Worm (Caenorhabditis elegans) whole organism, L1 larva: Measurements from ENCODE around the gene cyp-42A1.

ENCODE experiments used
- C04F5.9 ChIP-seq: sonication (generic microtip); optimal IDR thresholded peaks from 2 replicates; lab custom pipeline; 2016; ENCODE audit warnings: missing genetic modification characterization, missing compliant biosample characterization
- F16B12.6 ChIP-seq: fragments of 150-350 bp; optimal IDR thresholded peaks from 2 replicates; lab custom pipeline; 2014; ENCODE audit warnings: missing biosample characterization, missing genetic modification characterization
- aha-1 ChIP-seq: fragments of 150-350 bp; optimal IDR thresholded peaks from 2 replicates; lab custom pipeline; 2014; ENCODE audit warnings: missing biosample characterization, missing genetic modification characterization
- alr-1 ChIP-seq: fragments of 200-800 bp; sonication (Bioruptor generic); optimal IDR thresholded peaks from 2 replicates; lab custom pipeline; 2018; ENCODE audit warnings: borderline replicate concordance, mild to moderate bottlenecking, missing genetic modification characterization, missing compliant biosample characterization
- blmp-1 ChIP-seq: fragments of 150-350 bp; optimal IDR thresholded peaks from 2 replicates; lab custom pipeline; 2014; ENCODE audit warnings: missing biosample characterization, missing genetic modification characterization
- ceh-63 ChIP-seq: fragments of 200-800 bp; sonication (Bioruptor generic); optimal IDR thresholded peaks from 2 replicates; lab custom pipeline; 2018; ENCODE audit warnings: mild to moderate bottlenecking, missing genetic modification characterization, missing compliant biosample characterization
- ceh-8 ChIP-seq: fragments of 200-800 bp; sonication (Bioruptor generic); optimal IDR thresholded peaks from 2 replicates; lab custom pipeline; 2018; ENCODE audit warnings: mild to moderate bottlenecking, missing genetic modification characterization, moderate library complexity, missing compliant biosample characterization
- ceh-82 ChIP-seq, 3 experiments: fragments of 150-350 bp in 1 of 3; sonication (generic microtip) in 2 of 3; optimal IDR thresholded peaks; 2 replicates each; lab custom pipeline; 2014 to 2017; ENCODE audit warnings: missing biosample characterization in 3 of 3, missing genetic modification characterization in 3 of 3
- dsc-1 ChIP-seq: sonication (generic microtip); optimal IDR thresholded peaks from 2 replicates; lab custom pipeline; 2016; ENCODE audit warnings: mild to moderate bottlenecking, missing genetic modification characterization, missing compliant biosample characterization
- efl-1 ChIP-seq, 4 experiments: fragments of 150-350 bp; optimal IDR thresholded peaks in 3 of 4; peaks in 1 of 4; 1 replicate in 1 of 4; 2 replicates in 3 of 4; lab custom pipeline; 2014; ENCODE audit warnings: missing biosample characterization in 2 of 4, missing genetic modification characterization in 2 of 4, missing genetic modification reagents in 2 of 4
- efl-3 ChIP-seq: fragments of 200-800 bp; sonication (Bioruptor generic); optimal IDR thresholded peaks from 2 replicates; lab custom pipeline; 2018; ENCODE audit warnings: mild to moderate bottlenecking, missing genetic modification characterization, missing compliant biosample characterization
- egl-13 ChIP-seq: sonication (generic microtip); optimal IDR thresholded peaks from 2 replicates; lab custom pipeline; 2016; ENCODE audit warnings: missing genotype, missing genetic modification reagents, missing genetic modification characterization, missing compliant biosample characterization
- elt-2 ChIP-seq: sonication (generic microtip); optimal IDR thresholded peaks from 2 replicates; lab custom pipeline; 2016; ENCODE audit warnings: missing genetic modification characterization, mild to moderate bottlenecking, inconsistent platforms, missing compliant biosample characterization, missing genetic modification reagents
- elt-3 ChIP-seq, 6 experiments: fragments of 150-350 bp in 1 of 6; sonication (generic microtip); optimal IDR thresholded peaks; 2 replicates each; lab custom pipeline; 2017 to 2018; ENCODE audit warnings: missing biosample characterization in 6 of 6, missing genetic modification characterization in 6 of 6, inconsistent platforms in 1 of 6
- ets-5 ChIP-seq: fragments of 200-800 bp; sonication (Bioruptor generic); IDR thresholded peaks from 2 replicates; pipeline ENCODE4 v1.3.6; 2022; ENCODE audit warnings: missing genetic modification characterization, missing compliant biosample characterization
- fkh-10 ChIP-seq: sonication (generic microtip); optimal IDR thresholded peaks from 2 replicates; lab custom pipeline; 2017; ENCODE audit warnings: missing biosample characterization, missing genetic modification reagents, missing genetic modification characterization
- grh-1 ChIP-seq: fragments of 200-800 bp; sonication (Bioruptor generic); IDR thresholded peaks from 2 replicates; pipeline ENCODE4 v1.3.6; 2022; ENCODE audit warnings: missing genetic modification reagents, missing genetic modification characterization, missing compliant biosample characterization
- hlh-17 ChIP-seq: fragments of 200-800 bp; sonication (Bioruptor generic); optimal IDR thresholded peaks from 2 replicates; lab custom pipeline; 2018; ENCODE audit warnings: missing genetic modification characterization, mild to moderate bottlenecking, missing compliant biosample characterization, moderate library complexity, borderline replicate concordance
- hlh-4 ChIP-seq: sonication (generic microtip); optimal IDR thresholded peaks from 2 replicates; lab custom pipeline; 2016; ENCODE audit warnings: mild to moderate bottlenecking, missing genetic modification characterization, missing compliant biosample characterization
- hpl-2 ChIP-seq: fragments of 150-350 bp; optimal IDR thresholded peaks from 2 replicates; lab custom pipeline; 2014; ENCODE audit warnings: missing biosample characterization, missing genetic modification reagents, missing genetic modification characterization
- irx-1 ChIP-seq: sonication (generic microtip); optimal IDR thresholded peaks from 2 replicates; lab custom pipeline; 2016; ENCODE audit warnings: missing genetic modification characterization, missing compliant biosample characterization
- jun-1 ChIP-seq: fragments of 150-350 bp; optimal IDR thresholded peaks from 2 replicates; lab custom pipeline; 2014; ENCODE audit warnings: missing biosample characterization, missing genetic modification reagents, missing genetic modification characterization
- lin-13 ChIP-seq: fragments of 150-350 bp; optimal IDR thresholded peaks from 2 replicates; lab custom pipeline; 2014; ENCODE audit warnings: missing biosample characterization, missing genetic modification reagents, missing genetic modification characterization
- lin-14 ChIP-seq: fragments of 200-800 bp; sonication (Bioruptor generic); optimal IDR thresholded peaks from 2 replicates; lab custom pipeline; 2018; ENCODE audit warnings: mild to moderate bottlenecking, missing genetic modification characterization, moderate library complexity, missing compliant biosample characterization
- lin-39 ChIP-seq: fragments of 150-350 bp; optimal IDR thresholded peaks from 2 replicates; lab custom pipeline; 2014; ENCODE audit warnings: missing biosample characterization, missing genetic modification reagents, missing genetic modification characterization
- lsy-2 ChIP-seq, 2 experiments: fragments of 150-350 bp; optimal IDR thresholded peaks; 2 replicates each; lab custom pipeline; 2014; ENCODE audit warnings: missing biosample characterization in 2 of 2, missing genetic modification characterization in 2 of 2
- mef-2 ChIP-seq: fragments of 150-350 bp; optimal IDR thresholded peaks from 2 replicates; lab custom pipeline; 2014; ENCODE audit warnings: missing biosample characterization, missing genetic modification characterization
- mep-1 ChIP-seq: fragments of 150-350 bp; optimal IDR thresholded peaks from 2 replicates; lab custom pipeline; 2014; ENCODE audit warnings: missing biosample characterization, missing genetic modification characterization
- nhr-11 ChIP-seq: fragments of 150-350 bp; optimal IDR thresholded peaks from 2 replicates; lab custom pipeline; 2014; ENCODE audit warnings: missing biosample characterization, missing genetic modification characterization
- nhr-19 ChIP-seq: fragments of 200-800 bp; sonication (Bioruptor generic); conservative IDR thresholded peaks from 2 replicates; pipeline ENCODE4 v1.3.6; 2022; ENCODE audit warnings: missing genetic modification characterization, missing compliant biosample characterization
- nhr-20 ChIP-seq: sonication (generic microtip); optimal IDR thresholded peaks from 2 replicates; lab custom pipeline; 2016; ENCODE audit warnings: mild to moderate bottlenecking, missing genetic modification characterization, missing compliant biosample characterization
- nhr-47 ChIP-seq: sonication (generic microtip); optimal IDR thresholded peaks from 2 replicates; lab custom pipeline; 2016; ENCODE audit warnings: mild to moderate bottlenecking, missing genetic modification characterization, moderate library complexity, missing compliant biosample characterization
- nhr-76 ChIP-seq: sonication (generic microtip); optimal IDR thresholded peaks from 2 replicates; lab custom pipeline; 2017; ENCODE audit warnings: missing biosample characterization, missing genetic modification characterization
- nhr-77 ChIP-seq: fragments of 150-350 bp; optimal IDR thresholded peaks from 2 replicates; lab custom pipeline; 2014; ENCODE audit warnings: missing biosample characterization, missing genetic modification characterization
- nhr-84 ChIP-seq: sonication (generic microtip); optimal IDR thresholded peaks from 2 replicates; lab custom pipeline; 2017; ENCODE audit warnings: missing biosample characterization, missing genetic modification characterization
- pag-3 ChIP-seq: sonication (generic microtip); optimal IDR thresholded peaks from 2 replicates; lab custom pipeline; 2017; ENCODE audit warnings: missing genetic modification characterization, mild to moderate bottlenecking, missing compliant biosample characterization, antibody characterized with exemption, borderline replicate concordance; ENCODE audit not compliant: insufficient read depth
- pax-3 ChIP-seq: fragments of 200-800 bp; sonication (Bioruptor generic); optimal IDR thresholded peaks from 2 replicates; lab custom pipeline; 2018; ENCODE audit warnings: mild to moderate bottlenecking, missing genetic modification characterization, moderate library complexity, missing compliant biosample characterization
- pqm-1 ChIP-seq: sonication (generic microtip); optimal IDR thresholded peaks from 3 replicates; lab custom pipeline; 2017; ENCODE audit warnings: missing biosample characterization, missing genetic modification characterization
- rnt-1 ChIP-seq: sonication (generic microtip); optimal IDR thresholded peaks from 2 replicates; lab custom pipeline; 2016; ENCODE audit warnings: mild to moderate bottlenecking, missing genetic modification characterization, moderate library complexity, missing compliant biosample characterization
- snu-23 ChIP-seq: sonication (generic microtip); optimal IDR thresholded peaks from 2 replicates; lab custom pipeline; 2016; ENCODE audit warnings: missing genetic modification characterization, missing compliant biosample characterization
- sox-4 ChIP-seq: sonication (generic microtip); optimal IDR thresholded peaks from 2 replicates; lab custom pipeline; 2016; ENCODE audit warnings: missing genetic modification characterization, missing compliant biosample characterization
- sptf-1 ChIP-seq: fragments of 150-350 bp; optimal IDR thresholded peaks from 2 replicates; lab custom pipeline; 2014; ENCODE audit warnings: missing biosample characterization, missing genetic modification characterization
- sup-37 ChIP-seq: fragments of 200-800 bp; sonication (Bioruptor generic); optimal IDR thresholded peaks from 2 replicates; lab custom pipeline; 2018; ENCODE audit warnings: mild to moderate bottlenecking, missing genetic modification characterization, missing compliant biosample characterization
- swsn-7 ChIP-seq: sonication (generic microtip); optimal IDR thresholded peaks from 2 replicates; lab custom pipeline; 2016; ENCODE audit warnings: missing genetic modification characterization, missing compliant biosample characterization
- unc-30 ChIP-seq: sonication (generic microtip); optimal IDR thresholded peaks from 2 replicates; lab custom pipeline; 2017; ENCODE audit warnings: missing biosample characterization, missing genetic modification characterization
- vab-15 ChIP-seq: sonication (generic microtip); optimal IDR thresholded peaks from 2 replicates; lab custom pipeline; 2017; ENCODE audit warnings: missing genotype, mild to moderate bottlenecking, missing genetic modification characterization, missing compliant biosample characterization
- xbp-1 ChIP-seq: sonication (generic microtip); optimal IDR thresholded peaks from 2 replicates; lab custom pipeline; 2016; ENCODE audit warnings: missing genetic modification characterization, missing compliant biosample characterization
- zag-1 ChIP-seq: fragments of 150-350 bp; optimal IDR thresholded peaks from 2 replicates; lab custom pipeline; 2014; ENCODE audit warnings: missing biosample characterization, missing genetic modification characterization
- zip-4 ChIP-seq: fragments of 200-800 bp; sonication (Bioruptor generic); optimal IDR thresholded peaks from 2 replicates; lab custom pipeline; 2018; ENCODE audit warnings: mild to moderate bottlenecking, missing genetic modification characterization, moderate library complexity, missing compliant biosample characterization
- ztf-4 ChIP-seq: fragments of 150-350 bp; optimal IDR thresholded peaks from 2 replicates; lab custom pipeline; 2014; ENCODE audit warnings: missing biosample characterization, missing genetic modification characterization

cyp-42A1 gene

ce11 chrV:18882990-18883389 lies 28.8 kb upstream of the cyp-42A1 start:
- peak; percentile 23 for TF ChIP-seq nhr-19 (GFP tag; lab: Robert Waterston, UW)

ce11 chrV:18894924-18895388 lies 16.9 kb upstream of the cyp-42A1 start, which contains the start of gene emb-4:
Gene emb-4, minus strand, starts transcription at chrV:18894974.
- TF ChIP-seq efl-3 (no peak), nhr-20 (tag; lab: Kevin White, UChicago) (peak; percentile 65), blmp-1 (tag; lab: Kevin White, UChicago) (peak; percentile 26), ceh-8 (no peak), nhr-84 (tag; lab: Kevin White, UChicago) (no peak), mep-1 (tag; lab: Kevin White, UChicago) (peak; percentile 88), hlh-17 (GFP tag; lab: Kevin White, UChicago) (no peak), nhr-19 (GFP tag; lab: Robert Waterston, UW) (peak; percentile 81), zip-4 (GFP tag; lab: Kevin White, UChicago) (no peak), swsn-7 (peak; percentile 69), hpl-2 (no peak), efl-1 (optimal IDR thresholded peaks at IDR 0.05; lab: Kevin White, UChicago) (peak; percentile 30 to 65), efl-1 (GFP tag; optimal IDR thresholded peaks at IDR 0.05 in 1 of 2; lab: Kevin White, UChicago) (peak; percentile 74 to 96), zag-1 (tag; lab: Kevin White, UChicago) (no peak), irx-1 (peak; percentile 58), dsc-1 (peak; percentile 65), lin-13 (GFP tag; lab: Kevin White, UChicago) (no peak), fkh-10 (GFP tag; lab: Kevin White, UChicago) (no peak), sptf-1 (tag; lab: Kevin White, UChicago) (no peak), ceh-63 (GFP tag; lab: Kevin White, UChicago) (no peak), hlh-4 (tag; lab: Kevin White, UChicago) (no peak), snu-23 (GFP tag; lab: Kevin White, UChicago) (peak; percentile 67), elt-2 (no peak), nhr-77 (tag; lab: Kevin White, UChicago) (no peak), jun-1 (tag; lab: Kevin White, UChicago) (no peak), egl-13 (no peak), sup-37 (GFP tag; lab: Kevin White, UChicago) (no peak), xbp-1 (tag; lab: Kevin White, UChicago) (peak; percentile 57), elt-3 (tag; optimal IDR thresholded peaks at IDR 0.05; lab: Kevin White, UChicago) (peak in 2 of 6 experiments; percentile 5 to 9), lin-39 (tag; lab: Kevin White, UChicago) (peak; percentile 31), pqm-1 (tag; lab: Kevin White, UChicago) (no peak), unc-30 (no peak), grh-1 (GFP tag; lab: Robert Waterston, UW) (no peak), ztf-4 (tag; lab: Kevin White, UChicago) (no peak), nhr-76 (no peak), pag-3 (no peak), rnt-1 (peak; percentile 69), aha-1 (tag; lab: Kevin White, UChicago) (no peak), ceh-82 (tag; optimal IDR thresholded peaks at IDR 0.05; lab: Kevin White, UChicago) (peak; percentile 37 to 69 (median 65)), ets-5 (GFP tag; lab: Robert Waterston, UW) (no peak), vab-15 (no peak), nhr-47 (tag; lab: Kevin White, UChicago) (peak; percentile 76), alr-1 (tag; lab: Kevin White, UChicago) (no peak), lsy-2 (tag; optimal IDR thresholded peaks at IDR 0.05; lab: Kevin White, UChicago) (peak; percentile 67 to 71), C04F5.9 (tag; lab: Kevin White, UChicago) (no peak), sox-4 (tag; lab: Kevin White, UChicago) (peak; percentile 21), lin-14 (no peak), pax-3 (tag; lab: Kevin White, UChicago) (no peak), F16B12.6 (tag; lab: Kevin White, UChicago) (peak; percentile 11), nhr-11 (tag; lab: Kevin White, UChicago) (no peak), mef-2 (tag; lab: Kevin White, UChicago) (no peak)
